Worm (Caenorhabditis elegans) whole organism, L2 larva: Measurements from ENCODE around the gene sri-67.

Experiments used
- F13H6.1 ChIP-seq: sonication (generic microtip); optimal IDR thresholded peaks from 2 replicates; lab custom pipeline; 2016; ENCODE audit warnings: missing genetic modification characterization, missing compliant biosample characterization
- blmp-1 ChIP-seq: sonication (generic microtip); optimal IDR thresholded peaks from 2 replicates; lab custom pipeline; 2017; ENCODE audit warnings: missing genetic modification characterization, mild to moderate bottlenecking, missing compliant biosample characterization, antibody characterized with exemption, moderate library complexity; ENCODE audit not compliant: insufficient read depth
- lin-13 ChIP-seq: fragments of 150-350 bp; optimal IDR thresholded peaks from 2 replicates; lab custom pipeline; 2014; ENCODE audit warnings: missing biosample characterization, missing genetic modification reagents, missing genetic modification characterization
- mdl-1 ChIP-seq, 2 experiments: fragments of 150-350 bp in 1 of 2; sonication (generic microtip) in 1 of 2; optimal IDR thresholded peaks; 2 replicates each; lab custom pipeline; 2017; ENCODE audit warnings: missing biosample characterization in 2 of 2, missing genetic modification characterization in 2 of 2
- nhr-12 ChIP-seq: fragments of 150-350 bp; optimal IDR thresholded peaks from 2 replicates; lab custom pipeline; 2014; ENCODE audit warnings: missing biosample characterization, missing genetic modification characterization

DNA sequence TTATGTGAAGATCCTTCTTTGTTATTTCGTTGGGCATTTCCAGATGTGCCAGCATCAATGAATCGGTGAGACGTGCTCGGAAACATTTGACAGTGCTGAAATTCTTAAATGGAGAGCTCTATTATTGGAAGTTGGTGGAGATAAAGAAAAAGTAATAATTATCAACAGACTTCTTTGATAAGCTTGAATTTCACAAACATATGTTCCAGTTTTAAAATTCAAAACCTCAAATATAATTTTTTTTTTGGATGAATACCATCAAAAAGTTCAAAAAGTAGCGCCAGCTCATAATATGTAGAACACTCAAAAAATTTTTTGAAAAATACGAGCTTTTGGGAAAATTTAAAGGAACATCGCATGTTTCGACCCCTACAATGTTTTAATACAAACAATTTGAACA lies 6.3 kb downstream of the sri-67 start, which contains the start of gene Y60A3A.25:
- no peak for TF ChIP-seq mdl-1 (tag; optimal IDR thresholded peaks at IDR 0.05; lab: Kevin White, UChicago)
- no peak for TF ChIP-seq nhr-12 (tag; lab: Kevin White, UChicago)
- no peak for TF ChIP-seq F13H6.1 (tag; lab: Kevin White, UChicago)
- TF ChIP-seq lin-13 (GFP tag; lab: Kevin White, UChicago) = no peak
- no peak for TF ChIP-seq blmp-1
